Fruit fly (Drosophila melanogaster): ENCODE measurements around the gene mtd.

The mtd gene

dm6 chr3R:5350393-5350972 lies at the start of gene mtd:
Gene mtd (minus strand): TSS chr3R:5350443.
- TF ChIP-seq acj6 (GFP tag; optimal IDR thresholded peaks at IDR 0.05) (no peak), CG6163 (GFP tag; IDR thresholded peaks at IDR 0.05) (0 out of 3 replicates have a peak, but pooled peaks have one; percentile 28), topi (GFP tag; optimal IDR thresholded peaks at IDR 0.05) (no peak), CG6854 (GFP tag; optimal IDR thresholded peaks at IDR 0.05) (no peak), eg (GFP tag; IDR thresholded peaks at IDR 0.05) (no peak), ss (GFP tag; optimal IDR thresholded peaks at IDR 0.05) (no peak), CG10669 (GFP tag; optimal IDR thresholded peaks at IDR 0.05) (no peak)

DNA sequence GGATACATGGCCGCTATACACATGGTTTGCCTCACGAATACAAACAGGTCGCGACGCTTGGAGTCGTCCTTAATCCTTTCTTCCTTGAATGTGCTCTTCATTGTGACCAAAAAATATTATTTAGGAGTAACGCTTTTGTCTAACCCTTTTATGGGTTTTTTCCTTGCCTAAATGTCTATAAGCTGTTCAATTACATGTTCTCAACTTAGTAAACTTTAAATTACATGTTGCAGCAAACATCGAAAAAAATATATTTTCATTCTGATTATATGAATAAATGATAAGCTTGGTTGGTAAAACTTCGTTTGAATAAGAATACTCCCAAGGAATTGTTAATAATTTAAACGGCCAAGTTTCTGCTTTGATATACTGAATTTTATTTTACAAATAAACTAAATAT lies 48.9 kb upstream of the mtd start, which contains the start of gene Or83a:
Or83a (minus strand) TSS at position 101 of the 400 bp plus-strand sequence.
- TF ChIP-seq CG34406 (GFP tag; optimal IDR thresholded peaks at IDR 0.05) (no peak), net (GFP tag; optimal IDR thresholded peaks at IDR 0.05) (no peak), CG4318 (GFP tag; optimal IDR thresholded peaks at IDR 0.05) (no peak), CG8119 (GFP tag; IDR thresholded peaks at IDR 0.05) (no peak), esn (GFP tag; optimal IDR thresholded peaks at IDR 0.05) (no peak), CG11762 (GFP tag; optimal IDR thresholded peaks at IDR 0.05; ENCODE audit: insufficient read depth) (no peak), Sox15 (GFP tag; optimal IDR thresholded peaks at IDR 0.05) (no peak), Smox (GFP tag; optimal IDR thresholded peaks at IDR 0.05) (no peak), CG31627 (GFP tag; optimal IDR thresholded peaks at IDR 0.05) (no peak)

- TF ChIP-seq CG34406 (GFP tag; optimal IDR thresholded peaks at IDR 0.05) (no peak), CG6163 (GFP tag; IDR thresholded peaks at IDR 0.05) (no peak), CG4318 (GFP tag; optimal IDR thresholded peaks at IDR 0.05) (no peak), salr (GFP tag; optimal IDR thresholded peaks at IDR 0.05) (no peak), CG6854 (GFP tag; optimal IDR thresholded peaks at IDR 0.05) (no peak), CG10669 (GFP tag; optimal IDR thresholded peaks at IDR 0.05) (no peak), fd59A (GFP tag; optimal IDR thresholded peaks at IDR 0.05) (no peak), Blimp-1 (GFP tag; optimal IDR thresholded peaks at IDR 0.05) (no peak), CG11762 (GFP tag; optimal IDR thresholded peaks at IDR 0.05; ENCODE audit: insufficient read depth) (no peak), acj6 (GFP tag; optimal IDR thresholded peaks at IDR 0.05) (no peak), CG9139 (GFP tag; optimal IDR thresholded peaks at IDR 0.05) (no peak), Ets21C (GFP tag; optimal IDR thresholded peaks at IDR 0.05) (no peak), Gug (GFP tag; IDR thresholded peaks at IDR 0.05) (no peak), Sox102F (GFP tag; optimal IDR thresholded peaks at IDR 0.05) (no peak), CG31627 (GFP tag; optimal IDR thresholded peaks at IDR 0.05) (no peak), CG6792 (GFP tag; optimal IDR thresholded peaks at IDR 0.05) (no peak), spab (GFP tag; optimal IDR thresholded peaks at IDR 0.05) (no peak), CG32006 (GFP tag; optimal IDR thresholded peaks at IDR 0.05) (no peak)
Measured at dm6 chr3R:5395210-5395609, 45.0 kb upstream of the mtd start.

DNA sequence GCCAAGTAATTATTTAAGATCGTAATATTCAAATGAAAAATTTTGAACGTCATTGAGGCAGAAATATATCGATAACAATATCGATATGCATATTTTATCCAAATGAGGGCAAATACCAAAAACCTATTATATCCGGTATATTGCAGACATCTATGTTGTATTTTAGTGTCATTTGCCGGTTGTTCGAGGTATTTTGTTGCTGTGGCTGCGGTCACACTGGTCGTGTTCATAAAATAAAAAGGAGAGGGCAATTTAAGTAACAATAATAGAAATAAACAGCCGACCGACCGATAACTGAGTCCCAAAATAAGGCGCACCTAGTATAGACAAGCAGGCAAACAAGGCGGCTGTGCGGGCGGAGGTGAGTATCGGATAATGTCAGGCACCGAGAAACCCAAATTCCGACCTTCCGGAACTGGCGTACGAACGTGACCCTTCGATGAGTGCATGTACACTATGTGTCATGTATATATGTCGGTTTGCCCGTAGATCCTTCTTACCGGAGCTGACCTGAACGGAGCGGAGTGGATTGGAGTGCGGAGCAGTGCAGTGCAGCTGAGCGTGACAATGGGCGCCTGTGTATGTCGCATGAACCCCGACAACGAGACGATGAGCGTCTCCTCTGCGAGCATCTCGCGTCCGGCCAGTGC lies 43.6 kb upstream of the mtd start, which contains the start of gene CG1172:
CG1172 (plus strand) TSS at position 181 of the 650 bp plus-strand sequence.
- TF ChIP-seq CG6854 (GFP tag; optimal IDR thresholded peaks at IDR 0.05) (no peak), fd59A (GFP tag; optimal IDR thresholded peaks at IDR 0.05) (no peak), lz (GFP tag; optimal IDR thresholded peaks at IDR 0.05) (peak; percentile 9), Ets96B (tag; optimal IDR thresholded peaks at IDR 0.05) (no peak), Eip78C (GFP tag) (peak; percentile 67), CG16779 (tag; optimal IDR thresholded peaks at IDR 0.05) (no peak), svp (GFP tag) (peak; percentile 88), CG6276 (GFP tag; optimal IDR thresholded peaks at IDR 0.05) (no peak), Sox14 (GFP tag; optimal IDR thresholded peaks at IDR 0.05) (peak; percentile 25), CG1621 (tag; optimal IDR thresholded peaks at IDR 0.05) (peak; percentile 17), Met (GFP tag; optimal IDR thresholded peaks at IDR 0.05) (peak; percentile 9)
